Worm (Caenorhabditis elegans) whole organism, late embryonic: ENCODE measurements around the gene dhhc-5.

Experiments
- nfya-1 ChIP-seq: sonication (generic microtip); optimal IDR thresholded peaks from 2 replicates; lab custom pipeline; 2017; ENCODE audit warnings: missing genetic modification characterization, mild to moderate bottlenecking, missing compliant biosample characterization, antibody characterized with exemption, moderate library complexity
- sox-4 ChIP-seq: sonication (generic microtip); optimal IDR thresholded peaks from 2 replicates; lab custom pipeline; 2017; ENCODE audit warnings: mild to moderate bottlenecking, missing genetic modification characterization, inconsistent platforms, missing compliant biosample characterization

ce11 chrIII:6837320-6837719, 11.5 kb downstream of the dhhc-5 start:
- TF ChIP-seq sox-4 (tag; lab: Kevin White, UChicago) (no peak), nfya-1 (tag; lab: Kevin White, UChicago) (no peak)
